Worm (Caenorhabditis elegans): ENCODE data around the gene F44B9.2.

DNA sequence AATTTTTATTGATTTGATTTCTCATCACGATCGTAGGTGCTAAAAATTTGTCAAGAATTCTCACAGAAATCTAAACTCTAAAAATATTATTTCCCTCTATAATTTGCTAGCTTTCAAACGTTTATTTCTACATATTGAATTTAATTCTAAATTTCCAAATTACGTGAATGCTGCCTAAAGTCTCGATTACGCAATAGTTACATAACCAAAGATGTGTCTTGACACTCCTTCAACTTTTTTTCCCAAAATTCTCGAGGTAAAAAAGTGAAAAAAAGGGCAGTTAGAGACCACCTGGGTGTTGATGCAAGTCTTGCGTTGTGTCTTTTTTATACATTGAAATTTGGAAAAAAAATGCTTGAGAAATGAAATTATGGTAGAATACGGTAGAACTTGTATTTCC is 29.6 kb downstream of the F44B9.2 start:
- TF ChIP-seq ceh-100 (GFP tag; IDR thresholded peaks at IDR 0.05): no peak
- TF ChIP-seq him-1 (tag; optimal IDR thresholded peaks at IDR 0.05): no peak
- no peak for TF ChIP-seq ztf-6 (GFP tag; IDR thresholded peaks at IDR 0.05)
- no peak for TF ChIP-seq nhr-120 (GFP tag; IDR thresholded peaks at IDR 0.05)
- TF ChIP-seq die-1 (tag; optimal IDR thresholded peaks at IDR 0.05): no peak

Measured in whole organism, young adult.